Worm (Caenorhabditis elegans) whole organism, L1 larva: ENCODE measurements around the gene C45G9.10.

Experiments used
- C34B4.2 ChIP-seq: sonication (generic microtip); optimal IDR thresholded peaks from 2 replicates; lab custom pipeline; 2017; ENCODE audit warnings: mild to moderate bottlenecking, missing genetic modification characterization, missing compliant biosample characterization
- aha-1 ChIP-seq: fragments of 150-350 bp; optimal IDR thresholded peaks from 2 replicates; lab custom pipeline; 2014; ENCODE audit warnings: missing biosample characterization, missing genetic modification characterization
- blmp-1 ChIP-seq: fragments of 150-350 bp; optimal IDR thresholded peaks from 2 replicates; lab custom pipeline; 2014; ENCODE audit warnings: missing biosample characterization, missing genetic modification characterization
- ceh-63 ChIP-seq: fragments of 200-800 bp; sonication (Bioruptor generic); optimal IDR thresholded peaks from 2 replicates; lab custom pipeline; 2018; ENCODE audit warnings: mild to moderate bottlenecking, missing genetic modification characterization, missing compliant biosample characterization
- ceh-88 ChIP-seq: fragments of 200-800 bp; sonication (Bioruptor generic); IDR thresholded peaks from 2 replicates; pipeline ENCODE4 v1.3.6; 2022; ENCODE audit warnings: missing genetic modification characterization, missing compliant biosample characterization
- efl-1 ChIP-seq, 4 experiments: fragments of 150-350 bp; optimal IDR thresholded peaks in 3 of 4; peaks in 1 of 4; 1 replicate in 1 of 4; 2 replicates in 3 of 4; lab custom pipeline; 2014; ENCODE audit warnings: missing biosample characterization in 2 of 4, missing genetic modification characterization in 2 of 4, missing genetic modification reagents in 2 of 4
- elt-3 ChIP-seq, 6 experiments: fragments of 150-350 bp in 1 of 6; sonication (generic microtip); optimal IDR thresholded peaks; 2 replicates each; lab custom pipeline; 2017 to 2018; ENCODE audit warnings: missing biosample characterization in 6 of 6, missing genetic modification characterization in 6 of 6, inconsistent platforms in 1 of 6
- fkh-10 ChIP-seq: sonication (generic microtip); optimal IDR thresholded peaks from 2 replicates; lab custom pipeline; 2017; ENCODE audit warnings: missing biosample characterization, missing genetic modification reagents, missing genetic modification characterization
- fos-1 ChIP-seq: fragments of 150-350 bp; optimal IDR thresholded peaks from 2 replicates; lab custom pipeline; 2014; ENCODE audit warnings: missing biosample characterization, missing genetic modification characterization
- grh-1 ChIP-seq: fragments of 200-800 bp; sonication (Bioruptor generic); IDR thresholded peaks from 2 replicates; pipeline ENCODE4 v1.3.6; 2022; ENCODE audit warnings: missing genetic modification reagents, missing genetic modification characterization, missing compliant biosample characterization
- isw-1 ChIP-seq: fragments of 200-800 bp; sonication (Bioruptor generic); IDR thresholded peaks from 2 replicates; pipeline ENCODE4 v1.3.6; 2022; ENCODE audit warnings: missing genetic modification characterization, missing compliant biosample characterization
- jun-1 ChIP-seq: fragments of 150-350 bp; optimal IDR thresholded peaks from 2 replicates; lab custom pipeline; 2014; ENCODE audit warnings: missing biosample characterization, missing genetic modification reagents, missing genetic modification characterization
- lin-14 ChIP-seq: fragments of 200-800 bp; sonication (Bioruptor generic); optimal IDR thresholded peaks from 2 replicates; lab custom pipeline; 2018; ENCODE audit warnings: mild to moderate bottlenecking, missing genetic modification characterization, moderate library complexity, missing compliant biosample characterization
- lin-39 ChIP-seq: fragments of 150-350 bp; optimal IDR thresholded peaks from 2 replicates; lab custom pipeline; 2014; ENCODE audit warnings: missing biosample characterization, missing genetic modification reagents, missing genetic modification characterization
- lir-3 ChIP-seq: sonication (generic microtip); optimal IDR thresholded peaks from 2 replicates; lab custom pipeline; 2016; ENCODE audit warnings: mild to moderate bottlenecking, missing genetic modification characterization, moderate library complexity, missing compliant biosample characterization; ENCODE audit not compliant: poor library complexity
- lsy-2 ChIP-seq, 2 experiments: fragments of 150-350 bp; optimal IDR thresholded peaks; 2 replicates each; lab custom pipeline; 2014; ENCODE audit warnings: missing biosample characterization in 2 of 2, missing genetic modification characterization in 2 of 2
- mab-9 ChIP-seq: fragments of 200-800 bp; sonication (Bioruptor generic); IDR thresholded peaks from 2 replicates; pipeline ENCODE4 v1.3.6; 2022; ENCODE audit warnings: missing genetic modification reagents, missing genetic modification characterization, missing compliant biosample characterization
- mdl-1 ChIP-seq, 2 experiments: fragments of 150-350 bp; optimal IDR thresholded peaks; 2 replicates each; lab custom pipeline; 2014 to 2017; ENCODE audit warnings: missing biosample characterization in 2 of 2, missing genetic modification characterization in 2 of 2, inconsistent platforms in 1 of 2
- nhr-12 ChIP-seq: sonication (generic microtip); optimal IDR thresholded peaks from 2 replicates; lab custom pipeline; 2017; ENCODE audit warnings: missing biosample characterization, missing genetic modification characterization
- nhr-19 ChIP-seq: fragments of 200-800 bp; sonication (Bioruptor generic); conservative IDR thresholded peaks from 2 replicates; pipeline ENCODE4 v1.3.6; 2022; ENCODE audit warnings: missing genetic modification characterization, missing compliant biosample characterization
- nhr-20 ChIP-seq: sonication (generic microtip); optimal IDR thresholded peaks from 2 replicates; lab custom pipeline; 2016; ENCODE audit warnings: mild to moderate bottlenecking, missing genetic modification characterization, missing compliant biosample characterization
- nhr-237 ChIP-seq: fragments of 150-350 bp; optimal IDR thresholded peaks from 2 replicates; lab custom pipeline; 2014; ENCODE audit warnings: missing biosample characterization, missing genetic modification characterization
- nhr-28 ChIP-seq: fragments of 150-350 bp; optimal IDR thresholded peaks from 2 replicates; lab custom pipeline; 2014; ENCODE audit warnings: missing biosample characterization, missing genetic modification characterization
- nhr-71 ChIP-seq: sonication (generic microtip); optimal IDR thresholded peaks from 2 replicates; lab custom pipeline; 2016; ENCODE audit warnings: mild to moderate bottlenecking, missing genetic modification characterization, moderate library complexity, missing compliant biosample characterization
- nhr-76 ChIP-seq: sonication (generic microtip); optimal IDR thresholded peaks from 2 replicates; lab custom pipeline; 2017; ENCODE audit warnings: missing biosample characterization, missing genetic modification characterization
- nhr-85 ChIP-seq: sonication (generic microtip); peaks from one replicate; lab custom pipeline; 2016; ENCODE audit warnings: missing genetic modification characterization, inconsistent platforms, missing compliant biosample characterization
- nhr-90 ChIP-seq: sonication (generic microtip); optimal IDR thresholded peaks from 2 replicates; lab custom pipeline; 2016; ENCODE audit warnings: mild to moderate bottlenecking, missing genetic modification characterization, missing compliant biosample characterization; ENCODE audit not compliant: poor library complexity
- pag-3 ChIP-seq: sonication (generic microtip); optimal IDR thresholded peaks from 2 replicates; lab custom pipeline; 2017; ENCODE audit warnings: missing genetic modification characterization, mild to moderate bottlenecking, missing compliant biosample characterization, antibody characterized with exemption, borderline replicate concordance; ENCODE audit not compliant: insufficient read depth
- pqm-1 ChIP-seq: sonication (generic microtip); optimal IDR thresholded peaks from 3 replicates; lab custom pipeline; 2017; ENCODE audit warnings: missing biosample characterization, missing genetic modification characterization
- rnt-1 ChIP-seq: sonication (generic microtip); optimal IDR thresholded peaks from 2 replicates; lab custom pipeline; 2016; ENCODE audit warnings: mild to moderate bottlenecking, missing genetic modification characterization, moderate library complexity, missing compliant biosample characterization
- snu-23 ChIP-seq: sonication (generic microtip); optimal IDR thresholded peaks from 2 replicates; lab custom pipeline; 2016; ENCODE audit warnings: missing genetic modification characterization, missing compliant biosample characterization
- tbx-2 ChIP-seq: sonication (generic microtip); optimal IDR thresholded peaks from 2 replicates; lab custom pipeline; 2016; ENCODE audit warnings: missing genetic modification characterization, missing compliant biosample characterization
- unc-130 ChIP-seq: fragments of 150-350 bp; optimal IDR thresholded peaks from 2 replicates; lab custom pipeline; 2017; ENCODE audit warnings: missing biosample characterization, missing genetic modification characterization, inconsistent platforms
- unc-86 ChIP-seq: sonication (generic microtip); optimal IDR thresholded peaks from 2 replicates; lab custom pipeline; 2016; ENCODE audit warnings: missing genetic modification characterization, missing compliant biosample characterization
- unc-98 ChIP-seq: fragments of 200-800 bp; sonication (Bioruptor generic); IDR thresholded peaks from 2 replicates; pipeline ENCODE4 v1.3.6; 2022; ENCODE audit warnings: missing genetic modification characterization, missing compliant biosample characterization
- vab-15 ChIP-seq: sonication (generic microtip); optimal IDR thresholded peaks from 2 replicates; lab custom pipeline; 2017; ENCODE audit warnings: missing genotype, mild to moderate bottlenecking, missing genetic modification characterization, missing compliant biosample characterization
- ztf-4 ChIP-seq: fragments of 150-350 bp; optimal IDR thresholded peaks from 2 replicates; lab custom pipeline; 2014; ENCODE audit warnings: missing biosample characterization, missing genetic modification characterization

The C45G9.10 gene

DNA sequence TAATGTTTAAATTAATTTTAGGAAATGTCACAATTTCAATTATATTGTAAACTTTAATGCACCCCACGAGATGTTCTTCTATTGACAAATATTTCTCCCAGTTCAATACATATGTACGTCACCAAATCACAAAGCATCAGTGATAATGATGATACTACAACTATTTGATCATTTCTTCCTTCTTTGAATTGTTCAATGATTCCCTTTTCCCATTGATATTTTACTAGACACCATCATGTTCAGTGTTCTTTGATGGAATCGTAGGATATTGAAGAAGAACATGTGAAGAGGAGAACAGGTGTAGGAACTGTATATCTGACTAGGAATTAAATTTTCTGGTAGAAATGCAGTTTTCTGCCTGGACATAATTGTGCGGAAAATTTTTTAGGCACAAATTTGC, 27.8 kb upstream of the C45G9.10 start:
- TF ChIP-seq rnt-1 (tag; lab: Kevin White, UChicago) (no peak), lin-14 (peak; percentile 32), ceh-63 (GFP tag; lab: Kevin White, UChicago) (no peak), blmp-1 (tag; lab: Kevin White, UChicago) (peak; percentile 25), grh-1 (GFP tag; lab: Robert Waterston, UW) (no peak), nhr-19 (GFP tag; lab: Robert Waterston, UW) (peak; percentile 73), nhr-76 (tag; lab: Kevin White, UChicago) (no peak), efl-1 (optimal IDR thresholded peaks at IDR 0.05; lab: Kevin White, UChicago) (no peak), efl-1 (GFP tag; optimal IDR thresholded peaks at IDR 0.05 in 1 of 2; lab: Kevin White, UChicago) (peak in 1 of 2 experiments; percentile 44), nhr-85 (tag; lab: Kevin White, UChicago) (peak; percentile 49), snu-23 (GFP tag; lab: Kevin White, UChicago) (peak; percentile 15), elt-3 (tag; optimal IDR thresholded peaks at IDR 0.05; lab: Kevin White, UChicago) (peak in 5 of 6 experiments; percentile 30 to 75 (median 33)), nhr-71 (tag; lab: Kevin White, UChicago) (peak; percentile 36), C34B4.2 (no peak), unc-98 (GFP tag; lab: Robert Waterston, UW) (no peak), mab-9 (GFP tag; lab: Robert Waterston, UW) (no peak), nhr-20 (tag; lab: Kevin White, UChicago) (peak; percentile 32), jun-1 (tag; lab: Kevin White, UChicago) (no peak)

DNA sequence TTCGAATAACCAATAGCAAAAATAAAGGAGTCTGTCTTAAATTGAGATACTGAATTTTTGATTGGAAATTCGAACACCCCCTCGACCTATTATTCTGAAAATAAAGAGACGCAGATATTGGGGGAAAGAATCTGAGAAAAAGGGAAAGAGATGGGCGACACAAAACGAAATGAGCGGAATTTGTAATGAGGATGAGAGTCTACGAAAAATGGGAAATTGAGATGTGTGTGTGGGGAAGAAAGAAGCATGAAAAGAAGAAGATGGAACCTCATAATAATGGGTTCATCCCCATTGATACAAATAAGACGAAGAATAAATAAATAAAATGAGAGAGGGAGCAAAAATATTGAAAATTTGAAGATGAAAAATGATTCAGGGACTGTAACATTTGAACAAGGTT, 23.8 kb upstream of the C45G9.10 start, which contains the start of gene cah-1:
Gene cah-1 (minus strand): TSS at position 101 of the 400 bp plus-strand sequence.
- TF ChIP-seq isw-1 (no peak), fkh-10 (GFP tag; lab: Kevin White, UChicago) (no peak), pag-3 (no peak), efl-1 (optimal IDR thresholded peaks at IDR 0.05; lab: Kevin White, UChicago) (no peak), efl-1 (GFP tag; optimal IDR thresholded peaks at IDR 0.05 in 1 of 2; lab: Kevin White, UChicago) (peak in 1 of 2 experiments; percentile 19), snu-23 (GFP tag; lab: Kevin White, UChicago) (no peak), ztf-4 (tag; lab: Kevin White, UChicago) (no peak), lir-3 (tag; lab: Kevin White, UChicago) (no peak), lin-39 (tag; lab: Kevin White, UChicago) (no peak), tbx-2 (tag; lab: Kevin White, UChicago) (no peak), elt-3 (tag; optimal IDR thresholded peaks at IDR 0.05; lab: Kevin White, UChicago) (no peak), ceh-88 (GFP tag; lab: Robert Waterston, UW) (no peak), nhr-12 (no peak), nhr-90 (no peak), lin-14 (peak; percentile 11), unc-130 (tag; lab: Kevin White, UChicago) (no peak), pqm-1 (tag; lab: Kevin White, UChicago) (no peak), nhr-76 (tag; lab: Kevin White, UChicago) (no peak), vab-15 (tag; lab: Kevin White, UChicago) (no peak), mdl-1 (tag; optimal IDR thresholded peaks at IDR 0.05; lab: Kevin White, UChicago) (no peak), unc-86 (tag; lab: Kevin White, UChicago) (peak; percentile 15), lsy-2 (tag; optimal IDR thresholded peaks at IDR 0.05; lab: Kevin White, UChicago) (no peak), nhr-28 (no peak), nhr-237 (tag; lab: Kevin White, UChicago) (no peak)

DNA sequence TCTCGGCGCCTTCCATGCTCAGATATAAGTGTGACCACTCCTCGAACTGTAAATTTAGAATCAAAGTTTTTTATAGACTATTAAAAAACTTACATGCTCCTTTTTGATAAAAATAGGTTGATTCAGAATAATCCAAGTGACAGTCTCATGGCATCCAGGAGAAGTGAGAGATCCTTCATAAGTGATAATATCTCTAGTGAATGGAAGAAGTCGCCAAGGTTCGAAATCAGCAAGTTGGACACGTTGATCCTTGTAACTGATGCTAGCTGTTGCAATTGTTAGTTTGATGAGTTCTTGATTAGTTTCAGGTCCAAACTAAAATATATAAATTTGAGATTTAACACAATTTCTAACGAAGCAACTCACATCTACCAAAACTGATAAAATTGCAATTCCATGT, 21.6 kb upstream of the C45G9.10 start:
- TF ChIP-seq pqm-1 (tag; lab: Kevin White, UChicago) = no peak
- no peak for TF ChIP-seq fos-1 (tag; lab: Kevin White, UChicago)
- TF ChIP-seq efl-1 (optimal IDR thresholded peaks at IDR 0.05; lab: Kevin White, UChicago) = no peak
- peak in 1 of 2 experiments; percentile 42 for TF ChIP-seq efl-1 (GFP tag; optimal IDR thresholded peaks at IDR 0.05 in 1 of 2; lab: Kevin White, UChicago)
- TF ChIP-seq mdl-1 (tag; optimal IDR thresholded peaks at IDR 0.05; lab: Kevin White, UChicago) = no peak
- TF ChIP-seq nhr-85 (tag; lab: Kevin White, UChicago) = peak; percentile 44
- no peak for TF ChIP-seq ceh-88 (GFP tag; lab: Robert Waterston, UW)
- TF ChIP-seq unc-86 (tag; lab: Kevin White, UChicago) = no peak
- no peak for TF ChIP-seq aha-1 (tag; lab: Kevin White, UChicago)
- no peak for TF ChIP-seq ztf-4 (tag; lab: Kevin White, UChicago)
